Fruit fly (Drosophila melanogaster) whole organism, prepupa: ENCODE results near the gene CG31274.

Experiments used
- Blimp-1 ChIP-seq: fragments of 200-800 bp; sonication (Bioruptor generic); optimal IDR thresholded peaks from 3 replicates; lab custom pipeline; 2017; ENCODE audit warnings: missing biosample characterization, missing genetic modification characterization, mild to moderate bottlenecking, moderate library complexity, missing genetic modification reagents
- CG10631 ChIP-seq: fragments of 200-800 bp; sonication (Bioruptor generic); optimal IDR thresholded peaks from 2 replicates; lab custom pipeline; 2016; ENCODE audit warnings: missing biosample characterization, missing genetic modification characterization
- CG10669 ChIP-seq: fragments of 200-800 bp; sonication (Bioruptor generic); optimal IDR thresholded peaks from 3 replicates; lab custom pipeline; 2018; ENCODE audit warnings: missing biosample characterization, mild to moderate bottlenecking, missing genetic modification characterization, moderate library complexity
- CG11294 ChIP-seq: fragments of 200-800 bp; sonication (Bioruptor generic); IDR thresholded peaks from 2 replicates; pipeline ENCODE4 v1.3.6; 2022; ENCODE audit warnings: missing biosample characterization, missing genetic modification characterization
- CG11762 ChIP-seq: fragments of 200-800 bp; sonication (Bioruptor generic); optimal IDR thresholded peaks from 3 replicates; lab custom pipeline; 2016; ENCODE audit warnings: missing biosample characterization, missing genetic modification characterization; ENCODE audit not compliant: insufficient read depth
- CG15336 ChIP-seq: fragments of 200-800 bp; sonication (Bioruptor generic); IDR thresholded peaks from 2 replicates; pipeline ENCODE4 v1.3.6; 2022; ENCODE audit warnings: missing biosample characterization, missing genetic modification characterization
- CG1621 ChIP-seq: fragments of 200-800 bp; sonication (Bioruptor generic); optimal IDR thresholded peaks from 3 replicates; lab custom pipeline; 2018; ENCODE audit warnings: missing biosample characterization, mild to moderate bottlenecking, missing genetic modification characterization
- CG16779 ChIP-seq: fragments of 200-800 bp; sonication (Bioruptor generic); optimal IDR thresholded peaks from 3 replicates; lab custom pipeline; 2017; ENCODE audit warnings: missing biosample characterization, mild to moderate bottlenecking, missing genetic modification characterization
- CG3032 ChIP-seq: fragments of 200-800 bp; optimal IDR thresholded peaks from 2 replicates; lab custom pipeline; 2019; ENCODE audit warnings: missing biosample characterization, mild to moderate bottlenecking, missing genetic modification characterization, moderate library complexity
- CG31627 ChIP-seq: fragments of 200-800 bp; sonication (Bioruptor generic); optimal IDR thresholded peaks from 3 replicates; lab custom pipeline; 2016; ENCODE audit warnings: missing biosample characterization, missing genetic modification characterization
- CG3919 ChIP-seq: fragments of 200-800 bp; sonication (Bioruptor generic); optimal IDR thresholded peaks from 3 replicates; lab custom pipeline; 2016; ENCODE audit warnings: missing biosample characterization, missing genetic modification characterization
- CG4318 ChIP-seq: fragments of 200-800 bp; sonication (Bioruptor generic); optimal IDR thresholded peaks from 3 replicates; lab custom pipeline; 2017; ENCODE audit warnings: missing biosample characterization, mild to moderate bottlenecking, missing genetic modification characterization
- CG6163 ChIP-seq: fragments of 200-800 bp; sonication (Bioruptor generic); IDR thresholded peaks from 3 replicates; pipeline ENCODE4 v1.3.6; 2022; ENCODE audit warnings: missing biosample characterization, missing genetic modification characterization
- CG6276 ChIP-seq: fragments of 200-800 bp; sonication (Bioruptor generic); optimal IDR thresholded peaks from 2 replicates; lab custom pipeline; 2017; ENCODE audit warnings: missing biosample characterization, mild to moderate bottlenecking, missing genetic modification characterization
- CG6792 ChIP-seq: fragments of 200-800 bp; sonication (Bioruptor generic); optimal IDR thresholded peaks from 3 replicates; lab custom pipeline; 2016; ENCODE audit warnings: missing biosample characterization, missing genetic modification characterization
- CG6808 ChIP-seq: fragments of 200-800 bp; sonication (Bioruptor generic); optimal IDR thresholded peaks from 3 replicates; lab custom pipeline; 2017; ENCODE audit warnings: missing biosample characterization, missing genetic modification characterization, mild to moderate bottlenecking, moderate library complexity, missing genetic modification reagents
- CG6854 ChIP-seq: fragments of 200-800 bp; sonication (Bioruptor generic); optimal IDR thresholded peaks from 2 replicates; lab custom pipeline; 2017; ENCODE audit warnings: missing biosample characterization, mild to moderate bottlenecking, missing genetic modification characterization
- CG7368 ChIP-seq: fragments of 200-800 bp; sonication (Bioruptor generic); optimal IDR thresholded peaks from 3 replicates; lab custom pipeline; 2016; ENCODE audit warnings: missing biosample characterization, missing genetic modification characterization
- CG8119 ChIP-seq: fragments of 200-800 bp; sonication (Bioruptor generic); IDR thresholded peaks from 3 replicates; pipeline ENCODE4 v1.3.6; 2022; ENCODE audit warnings: missing biosample characterization, missing genetic modification characterization
- CG8319 ChIP-seq: fragments of 200-800 bp; sonication (Bioruptor generic); optimal IDR thresholded peaks from 3 replicates; lab custom pipeline; 2016; ENCODE audit warnings: missing biosample characterization, missing genetic modification characterization
- CG9139 ChIP-seq: fragments of 200-800 bp; sonication (Bioruptor generic); optimal IDR thresholded peaks from 3 replicates; lab custom pipeline; 2017; ENCODE audit warnings: missing biosample characterization, mild to moderate bottlenecking, missing genetic modification characterization
- Eip75B ChIP-seq: fragments of 200-800 bp; sonication (Bioruptor generic); optimal IDR thresholded peaks from 3 replicates; lab custom pipeline; 2016; ENCODE audit warnings: missing biosample characterization, missing genetic modification characterization
- Eip78C ChIP-seq: fragments of 200-800 bp; sonication (Bioruptor generic); peaks from one replicate; lab custom pipeline; 2016; ENCODE audit warnings: missing biosample characterization, missing genetic modification characterization
- Eip93F ChIP-seq: fragments of 200-800 bp; sonication (Bioruptor generic); optimal IDR thresholded peaks from 2 replicates; lab custom pipeline; 2016; ENCODE audit warnings: missing biosample characterization, mild to moderate bottlenecking, missing genetic modification characterization
- Ets21C ChIP-seq: fragments of 200-800 bp; sonication (Bioruptor generic); optimal IDR thresholded peaks from 3 replicates; lab custom pipeline; 2016; ENCODE audit warnings: missing biosample characterization, missing genetic modification characterization
- Ets96B ChIP-seq: fragments of 200-800 bp; optimal IDR thresholded peaks from 2 replicates; lab custom pipeline; 2019; ENCODE audit warnings: missing biosample characterization, mild to moderate bottlenecking, missing genetic modification characterization, moderate library complexity
- Gug ChIP-seq: fragments of 200-800 bp; sonication (Bioruptor generic); IDR thresholded peaks from 2 replicates; pipeline ENCODE4 v1.3.6; 2022; ENCODE audit warnings: missing biosample characterization, missing genetic modification characterization
- Hr38 ChIP-seq: sonication (Bioruptor generic); optimal IDR thresholded peaks from 2 replicates; lab custom pipeline; 2016; ENCODE audit warnings: missing biosample characterization, missing genetic modification characterization
- Hr4 ChIP-seq: fragments of 200-800 bp; sonication (Bioruptor generic); optimal IDR thresholded peaks from 3 replicates; lab custom pipeline; 2016; ENCODE audit warnings: missing biosample characterization, missing genetic modification characterization
- Lpt ChIP-seq: fragments of 200-800 bp; sonication (Bioruptor generic); optimal IDR thresholded peaks from 3 replicates; lab custom pipeline; 2016; ENCODE audit warnings: missing biosample characterization, missing genetic modification characterization
- Met ChIP-seq: fragments of 200-800 bp; sonication (Bioruptor generic); optimal IDR thresholded peaks from 3 replicates; lab custom pipeline; 2016; ENCODE audit warnings: missing biosample characterization, missing genetic modification characterization
- OdsH ChIP-seq: fragments of 200-800 bp; sonication (Bioruptor generic); optimal IDR thresholded peaks from 3 replicates; lab custom pipeline; 2016; ENCODE audit warnings: missing biosample characterization, missing genetic modification characterization
- Smox ChIP-seq: fragments of 200-800 bp; sonication (Bioruptor generic); optimal IDR thresholded peaks from 3 replicates; lab custom pipeline; 2016; ENCODE audit warnings: missing biosample characterization, missing genetic modification characterization
- Sox102F ChIP-seq: fragments of 200-800 bp; sonication (Bioruptor generic); optimal IDR thresholded peaks from 2 replicates; lab custom pipeline; 2016; ENCODE audit warnings: missing biosample characterization, mild to moderate bottlenecking, missing genetic modification characterization
- Sox14 ChIP-seq: fragments of 200-800 bp; sonication (Bioruptor generic); optimal IDR thresholded peaks from 3 replicates; lab custom pipeline; 2016; ENCODE audit warnings: missing biosample characterization, missing genetic modification characterization
- Sox15 ChIP-seq: fragments of 200-800 bp; sonication (Bioruptor generic); optimal IDR thresholded peaks from 3 replicates; lab custom pipeline; 2016; ENCODE audit warnings: missing biosample characterization, missing genetic modification characterization
- cyc ChIP-seq: fragments of 200-800 bp; sonication (Bioruptor generic); optimal IDR thresholded peaks from 3 replicates; lab custom pipeline; 2016; ENCODE audit warnings: missing biosample characterization, missing genetic modification characterization
- dac ChIP-seq: fragments of 200-800 bp; sonication (Bioruptor generic); optimal IDR thresholded peaks from 2 replicates; lab custom pipeline; 2017; ENCODE audit warnings: missing biosample characterization, mild to moderate bottlenecking, missing genetic modification characterization
- eg ChIP-seq: fragments of 200-800 bp; sonication (Bioruptor generic); IDR thresholded peaks from 3 replicates; pipeline ENCODE4 v1.3.6; 2022; ENCODE audit warnings: missing biosample characterization, missing genetic modification characterization
- esn ChIP-seq: fragments of 200-800 bp; sonication (Bioruptor generic); optimal IDR thresholded peaks from 2 replicates; lab custom pipeline; 2016; ENCODE audit warnings: missing biosample characterization, mild to moderate bottlenecking, missing genetic modification characterization, moderate library complexity
- fd59A ChIP-seq: fragments of 200-800 bp; sonication (Bioruptor generic); optimal IDR thresholded peaks from 2 replicates; lab custom pipeline; 2017; ENCODE audit warnings: missing biosample characterization, mild to moderate bottlenecking, missing genetic modification characterization, missing genetic modification reagents
- fd85E ChIP-seq: fragments of 200-800 bp; sonication (Bioruptor generic); optimal IDR thresholded peaks from 3 replicates; lab custom pipeline; 2016; ENCODE audit warnings: missing biosample characterization, missing genetic modification characterization
- fkh ChIP-seq: fragments of 200-800 bp; sonication (Bioruptor generic); optimal IDR thresholded peaks from 3 replicates; lab custom pipeline; 2017; ENCODE audit warnings: missing biosample characterization, mild to moderate bottlenecking, missing genetic modification characterization, moderate library complexity
- lz ChIP-seq: fragments of 200-800 bp; sonication (Bioruptor generic); optimal IDR thresholded peaks from 3 replicates; lab custom pipeline; 2016; ENCODE audit warnings: missing biosample characterization, missing genetic modification characterization
- net ChIP-seq: fragments of 200-800 bp; sonication (Bioruptor generic); optimal IDR thresholded peaks from 3 replicates; lab custom pipeline; 2016; ENCODE audit warnings: missing biosample characterization, missing genetic modification characterization
- pdm3 ChIP-seq: fragments of 200-800 bp; sonication (Bioruptor generic); optimal IDR thresholded peaks from 3 replicates; lab custom pipeline; 2016; ENCODE audit warnings: missing biosample characterization, missing genetic modification characterization
- salr ChIP-seq, 2 experiments: fragments of 200-800 bp; sonication (Bioruptor generic); optimal IDR thresholded peaks; 3 replicates each; lab custom pipeline; 2016 to 2018; ENCODE audit warnings: missing biosample characterization in 2 of 2, missing genetic modification characterization in 2 of 2, mild to moderate bottlenecking in 1 of 2
- ss ChIP-seq, 2 experiments: fragments of 200-800 bp; sonication (Bioruptor generic); optimal IDR thresholded peaks; 2 replicates in 1 of 2; 3 replicates in 1 of 2; lab custom pipeline; 2017 to 2018; ENCODE audit warnings: mild to moderate bottlenecking in 2 of 2, missing biosample characterization in 2 of 2, missing genetic modification characterization in 2 of 2, moderate library complexity in 1 of 2
- svp ChIP-seq: fragments of 200-800 bp; sonication (Bioruptor generic); peaks from one replicate; lab custom pipeline; 2016; ENCODE audit warnings: missing biosample characterization, missing genetic modification characterization
- topi ChIP-seq: fragments of 200-800 bp; sonication (Bioruptor generic); optimal IDR thresholded peaks from 3 replicates; lab custom pipeline; 2016; ENCODE audit warnings: missing biosample characterization, missing genetic modification characterization
- vri ChIP-seq: fragments of 200-800 bp; sonication (Bioruptor generic); optimal IDR thresholded peaks from 3 replicates; lab custom pipeline; 2016; ENCODE audit warnings: missing biosample characterization, mild to moderate bottlenecking, missing genetic modification characterization

CG31274 gene

dm6 chr3R:16996059-16996959, 3.5 kb downstream of the CG31274 start, which contains the start of the genes EMC2A and CG3534:
TSS of gene EMC2A (minus strand) at chr3R:16996071.
TSS of gene CG3534 (plus strand) at chr3R:16996446.
- no peak for TF ChIP-seq pdm3 (GFP tag; lab: Kevin White, UChicago)
- TF ChIP-seq Hr4 (GFP tag; lab: Kevin White, UChicago), result no peak
- no peak for TF ChIP-seq CG6792 (GFP tag; lab: Kevin White, UChicago)
- TF ChIP-seq CG11294, result no peak
- no peak for TF ChIP-seq Blimp-1
- TF ChIP-seq Lpt (GFP tag; lab: Kevin White, UChicago), result no peak
- peak; percentile 67 for TF ChIP-seq svp (GFP tag; lab: Kevin White, UChicago)
- TF ChIP-seq fd59A, result no peak
- no peak for TF ChIP-seq CG6276 (GFP tag; lab: Kevin White, UChicago)
- TF ChIP-seq CG3919 (GFP tag; lab: Kevin White, UChicago), result no peak
- TF ChIP-seq Sox14 (GFP tag; lab: Kevin White, UChicago), result no peak
- TF ChIP-seq Gug (GFP tag; lab: Robert Waterston, UW), result no peak
- no peak for TF ChIP-seq topi (GFP tag; lab: Kevin White, UChicago)
- no peak for TF ChIP-seq Eip78C (GFP tag; lab: Kevin White, UChicago)
- TF ChIP-seq OdsH, result no peak
- no peak for TF ChIP-seq CG4318
- no peak for TF ChIP-seq fd85E
- TF ChIP-seq CG11762, result no peak
- TF ChIP-seq CG31627 (GFP tag; lab: Kevin White, UChicago), result no peak
- no peak for TF ChIP-seq CG15336
- no peak for TF ChIP-seq net
- TF ChIP-seq dac (GFP tag; lab: Kevin White, UChicago), result no peak
- peak; percentile 54 for TF ChIP-seq CG3032 (tag; lab: Kevin White, UChicago)
- TF ChIP-seq esn (GFP tag; lab: Kevin White, UChicago), result no peak
- TF ChIP-seq CG16779 (tag; lab: Kevin White, UChicago), result no peak
- TF ChIP-seq Smox (GFP tag; lab: Kevin White, UChicago), result no peak
- TF ChIP-seq Eip93F (GFP tag; lab: Kevin White, UChicago), result no peak
- peak; percentile 73 for TF ChIP-seq fkh (GFP tag; lab: Kevin White, UChicago)
- TF ChIP-seq CG6163 (GFP tag; lab: Robert Waterston, UW), result no peak
- no peak for TF ChIP-seq Hr38
- TF ChIP-seq Sox102F (GFP tag; lab: Kevin White, UChicago), result no peak
- TF ChIP-seq ss (GFP tag; optimal IDR thresholded peaks at IDR 0.05; lab: Kevin White, UChicago), result no peak
- TF ChIP-seq CG8319, result no peak
- TF ChIP-seq Met (GFP tag; lab: Kevin White, UChicago), result no peak
- peak; percentile 41 for TF ChIP-seq lz (GFP tag; lab: Kevin White, UChicago)
- no peak for TF ChIP-seq CG6808 (GFP tag; lab: Kevin White, UChicago)
- TF ChIP-seq CG9139 (GFP tag; lab: Kevin White, UChicago), result no peak
- TF ChIP-seq vri, result no peak
- TF ChIP-seq CG8119 (GFP tag; lab: Robert Waterston, UW), result no peak
- TF ChIP-seq CG10631 (GFP tag; lab: Kevin White, UChicago), result peak; percentile 25
- TF ChIP-seq CG10669 (GFP tag; lab: Kevin White, UChicago), result no peak
- TF ChIP-seq Ets96B (tag; lab: Kevin White, UChicago), result no peak
- TF ChIP-seq eg (GFP tag; lab: Robert Waterston, UW), result no peak; the same call in 2 of the 3 replicates
- no peak for TF ChIP-seq Sox15 (GFP tag; lab: Kevin White, UChicago)
- TF ChIP-seq Ets21C, result no peak
- TF ChIP-seq CG1621, result no peak
- peak; percentile 44 for TF ChIP-seq Eip75B (GFP tag; lab: Kevin White, UChicago)
- TF ChIP-seq salr (GFP tag; optimal IDR thresholded peaks at IDR 0.05; lab: Kevin White, UChicago), result no peak
- TF ChIP-seq CG6854 (GFP tag; lab: Kevin White, UChicago), result no peak
- TF ChIP-seq CG7368 (GFP tag; lab: Kevin White, UChicago), result no peak
- TF ChIP-seq cyc (GFP tag; lab: Kevin White, UChicago), result no peak
